Worm (Caenorhabditis elegans): ENCODE results near the gene F56D6.14.

F56D6.14 gene

ce11 chrIV:3956095-3956494 is 38.6 kb downstream of the F56D6.14 start, which contains the start of gene clec-73:
clec-73 (minus strand) TSS chrIV:3956195.
- TF ChIP-seq ceh-13 (GFP tag; optimal IDR thresholded peaks at IDR 0.05) (no peak), sea-1 (GFP tag; conservative IDR thresholded peaks at IDR 0.05) (no peak), ceh-36 (tag; optimal IDR thresholded peaks at IDR 0.05) (no peak), tbx-37 (GFP tag; conservative IDR thresholded peaks at IDR 0.05) (no peak), hmg-4 (GFP tag; optimal IDR thresholded peaks at IDR 0.05) (no peak), scrt-1 (GFP tag; IDR thresholded peaks at IDR 0.05) (no peak), aly-1 (tag; optimal IDR thresholded peaks at IDR 0.05) (no peak), ama-1 (optimal IDR thresholded peaks at IDR 0.05) (no peak), pes-1 (GFP tag; IDR thresholded peaks at IDR 0.05) (no peak), flt-1 (GFP tag; IDR thresholded peaks at IDR 0.05) (no peak), B0310.2 (tag; optimal IDR thresholded peaks at IDR 0.05) (no peak), ets-7 (tag; optimal IDR thresholded peaks at IDR 0.05) (no peak)

- TF ChIP-seq aly-1 (tag; optimal IDR thresholded peaks at IDR 0.05) (no peak), flt-1 (GFP tag; IDR thresholded peaks at IDR 0.05) (no peak), tbx-37 (GFP tag; conservative IDR thresholded peaks at IDR 0.05) (no peak), scrt-1 (GFP tag; IDR thresholded peaks at IDR 0.05) (no peak), sea-1 (GFP tag; conservative IDR thresholded peaks at IDR 0.05) (no peak), hnd-1 (tag; optimal IDR thresholded peaks at IDR 0.05) (no peak), tra-4 (tag; optimal IDR thresholded peaks at IDR 0.05) (no peak)
Measured at ce11 chrIV:3956705-3957104, 39.2 kb downstream of the F56D6.14 start, which contains the start of gene clec-74. clec-74 (plus strand) TSS chrIV:3957005.

ce11 chrIV:3960396-3960795 is 42.9 kb downstream of the F56D6.14 start, which contains the start of gene clec-75:
clec-75 (plus strand) TSS chrIV:3960734.
- TF ChIP-seq F13C5.2 (tag; optimal IDR thresholded peaks at IDR 0.05) (no peak), ets-7 (tag; optimal IDR thresholded peaks at IDR 0.05) (no peak), ama-1 (optimal IDR thresholded peaks at IDR 0.05) (no peak)

ce11 chrIV:3962584-3962983 is 45.1 kb downstream of the F56D6.14 start, which contains the start of gene Y46C8AM.1:
Y46C8AM.1 (plus strand) TSS chrIV:3962884.
- no peak for TF ChIP-seq B0310.2 (tag; optimal IDR thresholded peaks at IDR 0.05)
- no peak for TF ChIP-seq ama-1 (optimal IDR thresholded peaks at IDR 0.05)
- no peak for TF ChIP-seq sea-1 (GFP tag; conservative IDR thresholded peaks at IDR 0.05)
- no peak for TF ChIP-seq ceh-13 (GFP tag; optimal IDR thresholded peaks at IDR 0.05)
- no peak for TF ChIP-seq hmg-4 (GFP tag; optimal IDR thresholded peaks at IDR 0.05)
- TF ChIP-seq ets-7 (tag; optimal IDR thresholded peaks at IDR 0.05), result no peak
- TF ChIP-seq aly-1 (tag; optimal IDR thresholded peaks at IDR 0.05), result no peak
- no peak for TF ChIP-seq pes-1 (GFP tag; IDR thresholded peaks at IDR 0.05)
- TF ChIP-seq hmbx-1 (tag; optimal IDR thresholded peaks at IDR 0.05), result no peak

ce11 chrIV:3963498-3963897 is 46.0 kb downstream of the F56D6.14 start:
- TF ChIP-seq ama-1 (optimal IDR thresholded peaks at IDR 0.05), result no peak
- no peak for TF ChIP-seq tbx-11 (GFP tag; IDR thresholded peaks at IDR 0.05)
- no peak for TF ChIP-seq B0310.2 (tag; optimal IDR thresholded peaks at IDR 0.05)
- TF ChIP-seq tbx-37 (GFP tag; conservative IDR thresholded peaks at IDR 0.05), result no peak
- no peak for TF ChIP-seq hnd-1 (tag; optimal IDR thresholded peaks at IDR 0.05)
- no peak for TF ChIP-seq scrt-1 (GFP tag; IDR thresholded peaks at IDR 0.05)
- TF ChIP-seq ets-7 (tag; optimal IDR thresholded peaks at IDR 0.05), result no peak
- TF ChIP-seq pes-1 (GFP tag; IDR thresholded peaks at IDR 0.05), result no peak
- TF ChIP-seq aly-1 (tag; optimal IDR thresholded peaks at IDR 0.05), result no peak
- TF ChIP-seq hmg-4 (GFP tag; optimal IDR thresholded peaks at IDR 0.05), result no peak
- no peak for TF ChIP-seq ceh-13 (GFP tag; optimal IDR thresholded peaks at IDR 0.05)
- TF ChIP-seq flt-1 (GFP tag; IDR thresholded peaks at IDR 0.05), result no peak

- TF ChIP-seq ceh-36 (tag; optimal IDR thresholded peaks at IDR 0.05) (no peak), scrt-1 (GFP tag; IDR thresholded peaks at IDR 0.05) (no peak), tbx-37 (GFP tag; conservative IDR thresholded peaks at IDR 0.05) (no peak), F13C5.2 (tag; optimal IDR thresholded peaks at IDR 0.05) (no peak), ets-7 (tag; optimal IDR thresholded peaks at IDR 0.05) (no peak), tra-4 (tag; optimal IDR thresholded peaks at IDR 0.05) (no peak), hnd-1 (tag; optimal IDR thresholded peaks at IDR 0.05) (no peak), pes-1 (GFP tag; IDR thresholded peaks at IDR 0.05) (no peak), hmg-4 (GFP tag; optimal IDR thresholded peaks at IDR 0.05) (no peak)
Measured at ce11 chrIV:3965013-3965412, 47.5 kb downstream of the F56D6.14 start, which contains the start of gene clec-76. clec-76 (plus strand) TSS chrIV:3965246.
